Worm (Caenorhabditis elegans) whole organism, midembryonic: ENCODE measurements around the gene cysl-4.

ENCODE experiments used
- cog-1 ChIP-seq: sonication (generic microtip); optimal IDR thresholded peaks from 2 replicates; lab custom pipeline; 2016; ENCODE audit warnings: missing genetic modification characterization, missing compliant biosample characterization
- klf-2 ChIP-seq: fragments of 200-800 bp; sonication (Bioruptor generic); conservative IDR thresholded peaks from 2 replicates; pipeline ENCODE4 v1.3.6; 2022; ENCODE audit warnings: missing genetic modification reagents, missing genetic modification characterization, missing compliant biosample characterization
- ref-1 ChIP-seq: fragments of 200-800 bp; sonication (Bioruptor generic); conservative IDR thresholded peaks from 2 replicates; pipeline ENCODE4 v1.3.6; 2022; ENCODE audit warnings: missing genetic modification reagents, missing genetic modification characterization, missing compliant biosample characterization
- ztf-23 ChIP-seq: fragments of 200-800 bp; sonication (Bioruptor generic); IDR thresholded peaks from 2 replicates; pipeline ENCODE4 v1.3.6; 2022; ENCODE audit warnings: missing genetic modification reagents, missing genetic modification characterization, missing compliant biosample characterization

DNA sequence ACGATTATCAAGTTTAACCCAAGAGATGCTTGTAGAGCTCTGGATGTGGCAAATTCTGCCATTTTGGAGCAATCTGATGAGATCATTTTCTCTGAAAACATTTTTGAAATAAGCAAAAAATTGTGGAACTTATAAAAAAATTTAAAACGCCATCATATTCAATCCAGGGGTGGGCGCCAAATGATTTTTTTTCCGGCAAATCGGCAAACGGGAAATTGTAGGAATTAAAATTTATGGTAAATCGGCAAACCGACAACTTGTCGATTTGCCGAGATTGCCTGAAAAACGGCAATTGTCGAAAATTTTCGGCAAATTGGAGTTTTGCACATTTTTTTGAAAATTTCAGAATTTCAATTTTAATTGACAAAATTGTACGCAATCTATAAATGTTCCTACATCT lies 30.8 kb downstream of the cysl-4 start, which contains the start of gene srab-23:
- TF ChIP-seq klf-2 (no peak), cog-1 (tag; lab: Kevin White, UChicago) (no peak), ztf-23 (GFP tag; lab: Robert Waterston, UW) (no peak), ref-1 (no peak)
